Worm (Caenorhabditis elegans) whole organism, midembryonic: ENCODE measurements around the gene C17H11.6.
"Not testable (repeated sequence)": the region's sequence is repeated elsewhere in the genome, so short reads cannot be mapped to it uniquely, and the experiment has no call there.

Experiments used
- T22C8.4 ChIP-seq: fragments of 200-800 bp; sonication (Bioruptor generic); IDR thresholded peaks from 2 replicates; pipeline ENCODE4 v1.3.6; 2022; ENCODE audit warnings: missing genetic modification characterization, missing compliant biosample characterization
- cog-1 ChIP-seq: sonication (generic microtip); optimal IDR thresholded peaks from 2 replicates; lab custom pipeline; 2016; ENCODE audit warnings: missing genetic modification characterization, missing compliant biosample characterization
- flt-1 ChIP-seq: fragments of 200-800 bp; sonication (Bioruptor generic); IDR thresholded peaks from 2 replicates; pipeline ENCODE4 v1.3.6; 2022; ENCODE audit warnings: missing genetic modification characterization, missing compliant biosample characterization
- klf-2 ChIP-seq: fragments of 200-800 bp; sonication (Bioruptor generic); conservative IDR thresholded peaks from 2 replicates; pipeline ENCODE4 v1.3.6; 2022; ENCODE audit warnings: missing genetic modification reagents, missing genetic modification characterization, missing compliant biosample characterization
- med-1 ChIP-seq: sonication (generic microtip); optimal IDR thresholded peaks from 2 replicates; lab custom pipeline; 2017; ENCODE audit warnings: missing genetic modification characterization, mild to moderate bottlenecking, missing compliant biosample characterization, antibody characterized with exemption, missing genetic modification reagents; ENCODE audit not compliant: insufficient read depth
- ref-1 ChIP-seq: fragments of 200-800 bp; sonication (Bioruptor generic); conservative IDR thresholded peaks from 2 replicates; pipeline ENCODE4 v1.3.6; 2022; ENCODE audit warnings: missing genetic modification reagents, missing genetic modification characterization, missing compliant biosample characterization

- TF ChIP-seq med-1 (GFP tag; lab: Kevin White, UChicago); cog-1: not testable (repeated sequence)
- TF ChIP-seq T22C8.4 (0 out of 2 replicates have a peak, but pooled peaks have one; percentile 10), ref-1 (GFP tag; lab: Robert Waterston, UW) (peak; percentile 34; the same call in 1 of the 2 replicates), flt-1 (GFP tag; lab: Robert Waterston, UW) (peak; percentile 86), klf-2 (GFP tag; lab: Robert Waterston, UW) (peak; percentile 67; the same call in 1 of the 2 replicates)
Observed at ce11 chrX:8181590-8182311, 21.8 kb downstream of the C17H11.6 start, which contains the start of gene C17H11.4.
